Worm (Caenorhabditis elegans) whole organism, early embryonic: ENCODE data around the gene F59E12.3.
A peak's percentile ranks its signal among the peaks of the same experiment; 100 is the strongest.

Experiments used
- B0310.2 ChIP-seq: sonication (generic microtip); optimal IDR thresholded peaks from 2 replicates; lab custom pipeline; 2016; ENCODE audit warnings: mild to moderate bottlenecking, missing genetic modification characterization, missing compliant biosample characterization
- aly-1 ChIP-seq: sonication (generic microtip); optimal IDR thresholded peaks from 2 replicates; lab custom pipeline; 2016; ENCODE audit warnings: missing genetic modification characterization, missing compliant biosample characterization
- ama-1 ChIP-seq: fragments of 150-350 bp; optimal IDR thresholded peaks from 2 replicates; lab custom pipeline; 2014
- flt-1 ChIP-seq: fragments of 200-800 bp; sonication (Bioruptor generic); IDR thresholded peaks from 2 replicates; pipeline ENCODE4 v1.3.6; 2022; ENCODE audit warnings: missing genetic modification characterization, missing compliant biosample characterization
- hmbx-1 ChIP-seq: sonication (generic microtip); optimal IDR thresholded peaks from 2 replicates; lab custom pipeline; 2016; ENCODE audit warnings: mild to moderate bottlenecking, missing genetic modification characterization, missing compliant biosample characterization
- hnd-1 ChIP-seq: sonication (generic microtip); optimal IDR thresholded peaks from 2 replicates; lab custom pipeline; 2016; ENCODE audit warnings: missing genetic modification characterization, missing compliant biosample characterization
- pes-1 ChIP-seq: fragments of 200-800 bp; sonication (Bioruptor generic); IDR thresholded peaks from 2 replicates; pipeline ENCODE4 v1.3.6; 2022; ENCODE audit warnings: missing genetic modification reagents, missing genetic modification characterization, missing compliant biosample characterization
- scrt-1 ChIP-seq: fragments of 200-800 bp; sonication (Bioruptor generic); IDR thresholded peaks from 2 replicates; pipeline ENCODE4 v1.3.6; 2022; ENCODE audit warnings: missing genetic modification characterization, missing compliant biosample characterization
- sea-1 ChIP-seq: fragments of 200-800 bp; sonication (Bioruptor generic); conservative IDR thresholded peaks from 2 replicates; pipeline ENCODE4 v1.3.6; 2022; ENCODE audit warnings: missing genetic modification characterization, missing compliant biosample characterization
- tbx-37 ChIP-seq: fragments of 200-800 bp; sonication (Bioruptor generic); conservative IDR thresholded peaks from 2 replicates; pipeline ENCODE4 v1.3.6; 2022; ENCODE audit warnings: missing genetic modification reagents, missing genetic modification characterization, missing compliant biosample characterization

ce11 chrII:5651426-5651825, 13.3 kb downstream of the F59E12.3 start:
- TF ChIP-seq aly-1 (tag; lab: Kevin White, UChicago), result peak; percentile 16
- no peak for TF ChIP-seq tbx-37 (GFP tag; lab: Robert Waterston, UW)
- TF ChIP-seq sea-1 (GFP tag; lab: Robert Waterston, UW), result no peak
- no peak for TF ChIP-seq ama-1
- TF ChIP-seq pes-1 (GFP tag; lab: Robert Waterston, UW), result no peak
- TF ChIP-seq flt-1 (GFP tag; lab: Robert Waterston, UW), result no peak
- TF ChIP-seq hnd-1 (tag; lab: Kevin White, UChicago), result no peak
- no peak for TF ChIP-seq hmbx-1 (tag; lab: Kevin White, UChicago)
- no peak for TF ChIP-seq B0310.2 (tag; lab: Kevin White, UChicago)
- TF ChIP-seq scrt-1 (GFP tag; lab: Robert Waterston, UW), result no peak
